Fruit fly (Drosophila melanogaster) whole organism, wandering third instar larva: ENCODE results near the gene Vps60.
A peak's percentile ranks its signal among the peaks of the same experiment; 100 is the strongest.

Source experiments
- Abd-B ChIP-seq: fragments of >200 bp; optimal IDR thresholded peaks from 2 replicates; lab custom pipeline; 2017; ENCODE audit warnings: missing biosample characterization, missing genetic modification characterization
- CG32264 ChIP-seq: fragments of 200-800 bp; sonication (Bioruptor generic); optimal IDR thresholded peaks from 2 replicates; lab custom pipeline; 2016; ENCODE audit warnings: missing biosample characterization, missing genetic modification characterization
- CG9705 ChIP-seq: fragments of 200-800 bp; sonication (Bioruptor generic); optimal IDR thresholded peaks from 2 replicates; lab custom pipeline; 2018; ENCODE audit warnings: missing biosample characterization, mild to moderate bottlenecking, missing genetic modification characterization
- CrebA ChIP-seq: fragments of 200-800 bp; sonication (Bioruptor generic); optimal IDR thresholded peaks from 2 replicates; lab custom pipeline; 2016; ENCODE audit warnings: missing biosample characterization, mild to moderate bottlenecking, missing genetic modification characterization, borderline replicate concordance
- Dfd ChIP-seq: fragments of >200 bp; optimal IDR thresholded peaks from 2 replicates; lab custom pipeline; 2017; ENCODE audit warnings: missing biosample characterization, missing genetic modification characterization
- Dif ChIP-seq: fragments of 200-275, 200-300 bp; sonication (Bioruptor generic); optimal IDR thresholded peaks from 2 replicates; lab custom pipeline; 2018; ENCODE audit warnings: missing biosample characterization, missing genetic modification characterization; ENCODE audit not compliant: partially characterized antibody
- GATAd ChIP-seq: sonication (Bioruptor generic); optimal IDR thresholded peaks from 2 replicates; lab custom pipeline; 2016; ENCODE audit warnings: missing biosample characterization, missing genetic modification characterization
- HLH106 ChIP-seq: fragments of 200-800 bp; optimal IDR thresholded peaks from 3 replicates; lab custom pipeline; 2019; ENCODE audit warnings: missing biosample characterization, mild to moderate bottlenecking, missing genetic modification characterization, moderate library complexity
- Hnf4 ChIP-seq: fragments of 200-800 bp; sonication (Bioruptor generic); optimal IDR thresholded peaks from 2 replicates; lab custom pipeline; 2016; ENCODE audit warnings: missing biosample characterization, mild to moderate bottlenecking, missing genetic modification characterization
- Hr78 ChIP-seq: fragments of >200 bp; optimal IDR thresholded peaks from 2 replicates; lab custom pipeline; 2017; ENCODE audit warnings: missing biosample characterization, missing genetic modification characterization
- Hr83 ChIP-seq: fragments of 200-300 bp; sonication (Bioruptor generic); optimal IDR thresholded peaks from 2 replicates; lab custom pipeline; 2016; ENCODE audit warnings: missing biosample characterization, mild to moderate bottlenecking, missing genetic modification characterization, moderate library complexity; ENCODE audit not compliant: poor library complexity, severe bottlenecking
- Jra ChIP-seq: sonication (Bioruptor generic); optimal IDR thresholded peaks from 2 replicates; lab custom pipeline; 2016; ENCODE audit warnings: missing biosample characterization, missing genetic modification characterization
- Mio ChIP-seq: sonication (Bioruptor generic); optimal IDR thresholded peaks from 2 replicates; lab custom pipeline; 2016; ENCODE audit warnings: missing biosample characterization, missing genetic modification characterization
- Myc ChIP-seq: fragments of >200 bp; optimal IDR thresholded peaks from 2 replicates; lab custom pipeline; 2017
- N ChIP-seq: fragments of >200 bp; optimal IDR thresholded peaks from 2 replicates; lab custom pipeline; 2018; ENCODE audit warnings: missing biosample characterization, missing external identifiers, missing genetic modification characterization
- OdsH ChIP-seq: fragments of 200-800 bp; sonication (Bioruptor generic); optimal IDR thresholded peaks from 2 replicates; lab custom pipeline; 2016; ENCODE audit warnings: missing biosample characterization, mild to moderate bottlenecking, missing genetic modification characterization
- Rel ChIP-seq, 2 experiments: fragments of 200-800 bp; sonication (Bioruptor generic) in 1 of 2; optimal IDR thresholded peaks; 2 replicates in 1 of 2; 3 replicates in 1 of 2; lab custom pipeline; 2016 to 2019; ENCODE audit warnings: mild to moderate bottlenecking in 2 of 2, missing biosample characterization in 2 of 2, missing genetic modification characterization in 2 of 2, moderate library complexity in 1 of 2
- Sp1 ChIP-seq: fragments of 200-800 bp; sonication (Bioruptor generic); optimal IDR thresholded peaks from 3 replicates; lab custom pipeline; 2019; ENCODE audit warnings: missing biosample characterization, mild to moderate bottlenecking, missing genetic modification characterization, moderate library complexity
- Vsx2 ChIP-seq: fragments of 200-300, 225-300 bp; sonication (Bioruptor generic); optimal IDR thresholded peaks from 2 replicates; lab custom pipeline; 2018; ENCODE audit warnings: missing biosample characterization, missing genetic modification characterization; ENCODE audit not compliant: partially characterized antibody
- br ChIP-seq: fragments of 200-800 bp; sonication (Bioruptor generic); optimal IDR thresholded peaks from 2 replicates; lab custom pipeline; 2016; ENCODE audit warnings: missing biosample characterization, missing genetic modification characterization
- brk ChIP-seq: fragments of 200-800 bp; sonication (Bioruptor generic); optimal IDR thresholded peaks from 2 replicates; lab custom pipeline; 2016; ENCODE audit warnings: missing biosample characterization, mild to moderate bottlenecking, missing genetic modification characterization
- dl ChIP-seq, 2 experiments: fragments of 175-275, 200-275 bp in 1 of 2; fragments of 200-275 bp in 1 of 2; sonication (Bioruptor generic); optimal IDR thresholded peaks; lab custom pipeline; 2018; ENCODE audit warnings: mild to moderate bottlenecking in 2 of 2, missing biosample characterization in 2 of 2, missing genetic modification characterization in 2 of 2, moderate library complexity in 2 of 2; ENCODE audit not compliant: partially characterized antibody in 2 of 2, insufficient read depth in 1 of 2
- dmrt93B ChIP-seq: fragments of 200-800 bp; sonication (Bioruptor generic); optimal IDR thresholded peaks from 2 replicates; lab custom pipeline; 2018; ENCODE audit warnings: missing biosample characterization, mild to moderate bottlenecking, missing genetic modification characterization
- dsf ChIP-seq: sonication (Bioruptor generic); optimal IDR thresholded peaks from 2 replicates; lab custom pipeline; 2016; ENCODE audit warnings: missing biosample characterization, missing genetic modification characterization, borderline replicate concordance
- ey ChIP-seq: fragments of 200-800 bp; sonication (Bioruptor generic); optimal IDR thresholded peaks from 2 replicates; lab custom pipeline; 2016; ENCODE audit warnings: missing biosample characterization, missing genetic modification characterization
- foxo ChIP-seq, 2 experiments: fragments of 200-800 bp; sonication (Bioruptor generic); optimal IDR thresholded peaks; 2 replicates in 1 of 2; 3 replicates in 1 of 2; lab custom pipeline; 2016 to 2017; ENCODE audit warnings: missing biosample characterization in 2 of 2, missing genetic modification characterization in 2 of 2
- fru ChIP-seq: fragments of 200-800 bp; sonication (Bioruptor generic); optimal IDR thresholded peaks from 3 replicates; lab custom pipeline; 2016; ENCODE audit warnings: missing biosample characterization, mild to moderate bottlenecking, missing genetic modification characterization
- h ChIP-seq: fragments of 200-800 bp; sonication (Bioruptor generic); optimal IDR thresholded peaks from 3 replicates; lab custom pipeline; 2016; ENCODE audit warnings: missing biosample characterization, mild to moderate bottlenecking, missing genetic modification characterization
- jim ChIP-seq: fragments of 175-275, 200-325 bp; sonication (Bioruptor generic); optimal IDR thresholded peaks from 2 replicates; lab custom pipeline; 2016; ENCODE audit warnings: missing biosample characterization, mild to moderate bottlenecking, missing genetic modification characterization
- lola ChIP-seq: fragments of >200 bp; optimal IDR thresholded peaks from 2 replicates; lab custom pipeline; 2017; ENCODE audit warnings: missing biosample characterization, missing genetic modification characterization
- pan ChIP-seq: fragments of >200 bp; optimal IDR thresholded peaks from 2 replicates; lab custom pipeline; 2017
- psq ChIP-seq: fragments of 200-800 bp; sonication (Bioruptor generic); optimal IDR thresholded peaks from 3 replicates; lab custom pipeline; 2017; ENCODE audit warnings: missing biosample characterization, mild to moderate bottlenecking, missing genetic modification characterization, moderate library complexity
- rgr ChIP-seq: fragments of 200-800 bp; sonication (Bioruptor generic); optimal IDR thresholded peaks from 3 replicates; lab custom pipeline; 2016; ENCODE audit warnings: missing biosample characterization, mild to moderate bottlenecking, missing genetic modification characterization
- sage ChIP-seq: fragments of 200-800 bp; sonication (Bioruptor generic); optimal IDR thresholded peaks from 2 replicates; lab custom pipeline; 2016; ENCODE audit warnings: missing biosample characterization, mild to moderate bottlenecking, missing genetic modification characterization
- sv ChIP-seq: fragments of 200-800 bp; sonication (Bioruptor generic); optimal IDR thresholded peaks from 3 replicates; lab custom pipeline; 2016; ENCODE audit warnings: missing biosample characterization, missing genetic modification characterization
- tai ChIP-seq: sonication (Bioruptor generic); optimal IDR thresholded peaks from 2 replicates; lab custom pipeline; 2016; ENCODE audit warnings: missing biosample characterization, missing genetic modification characterization
- usp ChIP-seq: fragments of >200 bp; optimal IDR thresholded peaks from 2 replicates; lab custom pipeline; 2017; ENCODE audit warnings: missing biosample characterization, missing genetic modification characterization
- woc ChIP-seq: sonication (Bioruptor generic); optimal IDR thresholded peaks from 2 replicates; lab custom pipeline; 2016; ENCODE audit warnings: missing biosample characterization, mild to moderate bottlenecking, missing genetic modification characterization

Gene Vps60

dm6 chr3L:17613292-17613734 is 8.1 kb downstream of the Vps60 start:
- no peak for TF ChIP-seq CG32264
- peak; percentile 1 for TF ChIP-seq OdsH (GFP tag; lab: Kevin White, UChicago)
- TF ChIP-seq dl (GFP tag; optimal IDR thresholded peaks at IDR 0.05; lab: Kevin White, UChicago; ENCODE audit: insufficient read depth in 1 of 2, partially characterized antibody in 2 of 2), result no peak
- peak; percentile 28 for TF ChIP-seq tai
- TF ChIP-seq Rel (GFP tag; optimal IDR thresholded peaks at IDR 0.05; lab: Kevin White, UChicago), result no peak
- peak; percentile 52 for TF ChIP-seq Rel (tag; optimal IDR thresholded peaks at IDR 0.05; lab: Kevin White, UChicago)
- TF ChIP-seq foxo (GFP tag; optimal IDR thresholded peaks at IDR 0.05; lab: Kevin White, UChicago), result peak in 1 of 2 experiments; percentile 32
- peak; percentile 16 for TF ChIP-seq dmrt93B (GFP tag; lab: Kevin White, UChicago)
- no peak for TF ChIP-seq br (GFP tag; lab: Kevin White, UChicago)
- TF ChIP-seq Sp1 (GFP tag; lab: Kevin White, UChicago), result peak; percentile 59
- peak; percentile 67 for TF ChIP-seq jim (GFP tag; lab: Kevin White, UChicago)
- TF ChIP-seq psq (GFP tag; lab: Kevin White, UChicago), result peak; percentile 2
- peak; percentile 72 for TF ChIP-seq HLH106 (tag; lab: Kevin White, UChicago)
- TF ChIP-seq Dif, result no peak
- no peak for TF ChIP-seq h (GFP tag; lab: Kevin White, UChicago)

dm6 chr3L:17611864-17612505 is 9.4 kb downstream of the Vps60 start:
- TF ChIP-seq h (GFP tag; lab: Kevin White, UChicago) (no peak), br (GFP tag; lab: Kevin White, UChicago) (no peak), Rel (GFP tag; optimal IDR thresholded peaks at IDR 0.05; lab: Kevin White, UChicago) (no peak), Rel (tag; optimal IDR thresholded peaks at IDR 0.05; lab: Kevin White, UChicago) (no peak), sage (no peak), Hr83 (peak; percentile 36), ey (GFP tag; lab: Kevin White, UChicago) (no peak), dmrt93B (GFP tag; lab: Kevin White, UChicago) (no peak), Abd-B (GFP tag; lab: Kevin White, UChicago) (no peak), brk (GFP tag; lab: Kevin White, UChicago) (no peak), Vsx2 (GFP tag; lab: Kevin White, UChicago) (no peak), CrebA (GFP tag; lab: Kevin White, UChicago) (peak; percentile 77), HLH106 (tag; lab: Kevin White, UChicago) (no peak), lola (GFP tag; lab: Kevin White, UChicago) (peak; percentile 22), sv (GFP tag; lab: Kevin White, UChicago) (no peak), usp (no peak), Sp1 (GFP tag; lab: Kevin White, UChicago) (peak; percentile 25), CG9705 (GFP tag; lab: Kevin White, UChicago) (no peak), woc (GFP tag; lab: Kevin White, UChicago) (no peak), CG32264 (no peak), GATAd (GFP tag; lab: Kevin White, UChicago) (no peak), Jra (GFP tag; lab: Kevin White, UChicago) (peak; percentile 56), fru (GFP tag; lab: Kevin White, UChicago) (peak; percentile 36), Dfd (GFP tag; lab: Kevin White, UChicago) (no peak), Hnf4 (GFP tag; lab: Kevin White, UChicago) (no peak), dl (GFP tag; optimal IDR thresholded peaks at IDR 0.05; lab: Kevin White, UChicago; ENCODE audit: insufficient read depth in 1 of 2, partially characterized antibody in 2 of 2) (peak; percentile 66 to 75), rgr (no peak), tai (peak; percentile 48), foxo (GFP tag; optimal IDR thresholded peaks at IDR 0.05; lab: Kevin White, UChicago) (no peak), jim (GFP tag; lab: Kevin White, UChicago) (peak; percentile 15), pan (lab: Kevin White, UChicago) (no peak), Dif (peak; percentile 85), psq (GFP tag; lab: Kevin White, UChicago) (no peak), Mio (no peak), Myc (lab: Kevin White, UChicago) (peak; percentile 84), OdsH (GFP tag; lab: Kevin White, UChicago) (no peak), N (GFP tag; lab: Kevin White, UChicago) (peak; percentile 54), Hr78 (GFP tag; lab: Kevin White, UChicago) (no peak), dsf (GFP tag; lab: Kevin White, UChicago) (no peak)
